Fruit fly (Drosophila melanogaster) whole organism, pupa: ENCODE results near the gene Cpr30F.

ENCODE experiments used
- CG10348 ChIP-seq: fragments of 200-800 bp; sonication (Bioruptor generic); IDR thresholded peaks from 2 replicates; pipeline ENCODE4 v1.3.6; 2022; ENCODE audit warnings: missing biosample characterization, missing genetic modification characterization
- CG12605 ChIP-seq: fragments of 200-800 bp; sonication (Bioruptor generic); IDR thresholded peaks from 2 replicates; pipeline ENCODE4 v1.3.6; 2022; ENCODE audit warnings: missing biosample characterization, missing genetic modification characterization
- CG13204 ChIP-seq: fragments of 200-800 bp; sonication (Bioruptor generic); optimal IDR thresholded peaks from 2 replicates; lab custom pipeline; 2018; ENCODE audit warnings: missing biosample characterization, mild to moderate bottlenecking, missing genetic modification characterization, moderate library complexity
- CG14655 ChIP-seq: fragments of 200-800 bp; sonication (Bioruptor generic); optimal IDR thresholded peaks from 3 replicates; lab custom pipeline; 2017; ENCODE audit warnings: mild to moderate bottlenecking, missing biosample characterization, missing genetic modification reagents, missing genetic modification characterization
- CG15710 ChIP-seq: fragments of 200-800 bp; sonication (Bioruptor generic); optimal IDR thresholded peaks from 2 replicates; lab custom pipeline; 2018; ENCODE audit warnings: missing biosample characterization, mild to moderate bottlenecking, missing genetic modification characterization, moderate library complexity
- CG17806 ChIP-seq: fragments of 200-800 bp; sonication (Bioruptor generic); optimal IDR thresholded peaks from 2 replicates; lab custom pipeline; 2018; ENCODE audit warnings: missing biosample characterization, mild to moderate bottlenecking, missing genetic modification characterization, moderate library complexity
- CG32121 ChIP-seq: fragments of 200-800 bp; sonication (Bioruptor generic); IDR thresholded peaks from 2 replicates; pipeline ENCODE4 v1.3.6; 2022; ENCODE audit warnings: missing biosample characterization, missing genetic modification characterization
- CG34367 ChIP-seq: fragments of 200-800 bp; sonication (Bioruptor generic); optimal IDR thresholded peaks from 2 replicates; lab custom pipeline; 2018; ENCODE audit warnings: missing biosample characterization, mild to moderate bottlenecking, missing genetic modification characterization
- CG4496 ChIP-seq: fragments of 200-800 bp; sonication (Bioruptor generic); IDR thresholded peaks from 3 replicates; pipeline ENCODE4 v1.3.6; 2022; ENCODE audit warnings: missing biosample characterization, missing genetic modification characterization
- CG8159 ChIP-seq: fragments of 200-800 bp; sonication (Bioruptor generic); optimal IDR thresholded peaks from 3 replicates; lab custom pipeline; 2018; ENCODE audit warnings: missing biosample characterization, mild to moderate bottlenecking, missing genetic modification characterization, moderate library complexity
- CG8301 ChIP-seq: fragments of 200-800 bp; sonication (Bioruptor generic); optimal IDR thresholded peaks from 2 replicates; lab custom pipeline; 2018; ENCODE audit warnings: missing biosample characterization, mild to moderate bottlenecking, missing genetic modification characterization
- CG9948 ChIP-seq: fragments of 200-800 bp; sonication (Bioruptor generic); optimal IDR thresholded peaks from 2 replicates; lab custom pipeline; 2018; ENCODE audit warnings: missing biosample characterization, mild to moderate bottlenecking, missing genetic modification characterization, moderate library complexity
- D1 ChIP-seq: fragments of 200-800 bp; sonication (Bioruptor generic); optimal IDR thresholded peaks from 2 replicates; lab custom pipeline; 2018; ENCODE audit warnings: missing biosample characterization, mild to moderate bottlenecking, missing genetic modification characterization, moderate library complexity
- EcR ChIP-seq: fragments of 200-800 bp; sonication (Bioruptor generic); optimal IDR thresholded peaks from 3 replicates; lab custom pipeline; 2019; ENCODE audit warnings: missing biosample characterization, missing genetic modification characterization, mild to moderate bottlenecking, moderate library complexity, missing genetic modification reagents
- Ets98B ChIP-seq: fragments of 200-800 bp; sonication (Bioruptor generic); IDR thresholded peaks from 2 replicates; pipeline ENCODE4 v1.3.6; 2022; ENCODE audit warnings: missing biosample characterization, missing genetic modification characterization
- Pif1A ChIP-seq: fragments of 200-800 bp; sonication (Bioruptor generic); optimal IDR thresholded peaks from 3 replicates; lab custom pipeline; 2016; ENCODE audit warnings: missing biosample characterization, missing genetic modification characterization
- Pif1B ChIP-seq: fragments of 200-800 bp; sonication (Bioruptor generic); optimal IDR thresholded peaks from 3 replicates; lab custom pipeline; 2016; ENCODE audit warnings: missing biosample characterization, missing genetic modification characterization
- Snoo ChIP-seq: fragments of 200-800 bp; sonication (Bioruptor generic); optimal IDR thresholded peaks from 3 replicates; lab custom pipeline; 2017; ENCODE audit warnings: missing biosample characterization, mild to moderate bottlenecking, missing genetic modification characterization, inconsistent platforms
- fd96Ca ChIP-seq: fragments of 200-800 bp; sonication (Bioruptor generic); IDR thresholded peaks from 3 replicates; pipeline ENCODE4 v1.3.6; 2022; ENCODE audit warnings: missing biosample characterization, missing genetic modification characterization
- gl ChIP-seq: fragments of 200-800 bp; sonication (Bioruptor generic); optimal IDR thresholded peaks from 2 replicates; lab custom pipeline; 2018; ENCODE audit warnings: missing biosample characterization, mild to moderate bottlenecking, missing genetic modification characterization
- rn ChIP-seq: fragments of 200-800 bp; sonication (Bioruptor generic); IDR thresholded peaks from 2 replicates; pipeline ENCODE4 v1.3.6; 2022; ENCODE audit warnings: missing biosample characterization, missing genetic modification characterization

Cpr30F gene

dm6 chr2L:9893183-9893582, 39.8 kb downstream of the Cpr30F start, which contains the start of gene mtDNA-helicase:
mtDNA-helicase (minus strand) TSS chr2L:9893446.
- TF ChIP-seq CG8301 (tag; lab: Kevin White, UChicago), result no peak
- TF ChIP-seq CG34367 (tag; lab: Kevin White, UChicago), result no peak
- no peak for TF ChIP-seq Ets98B (GFP tag; lab: Robert Waterston, UW)
- no peak for TF ChIP-seq CG32121
- no peak for TF ChIP-seq CG17806 (tag; lab: Kevin White, UChicago)
- TF ChIP-seq D1, result no peak
- TF ChIP-seq CG14655 (GFP tag; lab: Kevin White, UChicago), result no peak
- no peak for TF ChIP-seq CG10348
- no peak for TF ChIP-seq CG4496 (GFP tag; lab: Robert Waterston, UW)
- TF ChIP-seq fd96Ca (GFP tag; lab: Robert Waterston, UW), result no peak
- TF ChIP-seq EcR (GFP tag; lab: Kevin White, UChicago), result no peak
- no peak for TF ChIP-seq CG13204
- TF ChIP-seq gl (tag; lab: Kevin White, UChicago), result no peak
- TF ChIP-seq CG12605 (GFP tag; lab: Robert Waterston, UW), result no peak
- TF ChIP-seq Pif1B (GFP tag; lab: Kevin White, UChicago), result no peak
- no peak for TF ChIP-seq CG9948 (tag; lab: Kevin White, UChicago)
- no peak for TF ChIP-seq CG8159 (tag; lab: Kevin White, UChicago)
- no peak for TF ChIP-seq rn (GFP tag; lab: Robert Waterston, UW)
- no peak for TF ChIP-seq CG15710 (tag; lab: Kevin White, UChicago)

dm6 chr2L:9890576-9890975, 42.4 kb downstream of the Cpr30F start, which contains the start of the genes CG34183 and CG4537:
CG34183 (minus strand) TSS chr2L:9890772.
CG4537 (plus strand) TSS chr2L:9890885.
- TF ChIP-seq Pif1B (GFP tag; lab: Kevin White, UChicago) (no peak), CG4496 (GFP tag; lab: Robert Waterston, UW) (no peak), rn (GFP tag; lab: Robert Waterston, UW) (no peak), CG8159 (tag; lab: Kevin White, UChicago) (no peak), gl (tag; lab: Kevin White, UChicago) (no peak), CG15710 (tag; lab: Kevin White, UChicago) (no peak), Snoo (tag; lab: Kevin White, UChicago) (no peak), CG12605 (GFP tag; lab: Robert Waterston, UW) (no peak), CG9948 (tag; lab: Kevin White, UChicago) (no peak), CG14655 (GFP tag; lab: Kevin White, UChicago) (no peak), CG8301 (tag; lab: Kevin White, UChicago) (no peak), CG10348 (no peak), CG17806 (tag; lab: Kevin White, UChicago) (no peak)

- TF ChIP-seq CG4496 (GFP tag; lab: Robert Waterston, UW) (peak; percentile 41; the same call in 1 of the 3 replicates), D1 (no peak)
Observed at dm6 chr2L:9887856-9888269, 45.1 kb downstream of the Cpr30F start, which contains the start of gene Fkbp59. Fkbp59 (plus strand) TSS chr2L:9888005.

- no peak for TF ChIP-seq gl (tag; lab: Kevin White, UChicago)
- no peak for TF ChIP-seq CG15710 (tag; lab: Kevin White, UChicago)
- TF ChIP-seq CG32121, result no peak
- TF ChIP-seq Pif1A, result no peak
Observed at dm6 chr2L:9886086-9886485, 46.9 kb downstream of the Cpr30F start, which contains the start of gene nAChRalpha6. nAChRalpha6 (minus strand) TSS chr2L:9886250.

- TF ChIP-seq CG12605 (GFP tag; lab: Robert Waterston, UW), result no peak
Observed at dm6 chr2L:9882393-9882971, 50.5 kb downstream of the Cpr30F start.
